Worm (Caenorhabditis elegans) whole organism, L1 larva: Measurements from ENCODE around the gene end-1.

Experiments
- C16A3.4 ChIP-seq: fragments of 150-350 bp; optimal IDR thresholded peaks from 2 replicates; lab custom pipeline; 2014; ENCODE audit warnings: missing biosample characterization, missing genetic modification characterization
- ama-1 ChIP-seq: fragments of 150-350 bp; optimal IDR thresholded peaks from 2 replicates; lab custom pipeline; 2014
- ceh-82 ChIP-seq, 3 experiments: fragments of 150-350 bp in 1 of 3; sonication (generic microtip) in 2 of 3; optimal IDR thresholded peaks; 2 replicates each; lab custom pipeline; 2014 to 2017; ENCODE audit warnings: missing biosample characterization in 3 of 3, missing genetic modification characterization in 3 of 3
- ces-1 ChIP-seq: fragments of 150-350 bp; optimal IDR thresholded peaks from 2 replicates; lab custom pipeline; 2014; ENCODE audit warnings: missing biosample characterization, missing genetic modification reagents, missing genetic modification characterization
- fkh-4 ChIP-seq: sonication (generic microtip); optimal IDR thresholded peaks from 2 replicates; lab custom pipeline; 2016; ENCODE audit warnings: missing compliant biosample characterization, missing genetic modification characterization, borderline replicate concordance
- lin-13 ChIP-seq: fragments of 150-350 bp; optimal IDR thresholded peaks from 2 replicates; lab custom pipeline; 2014; ENCODE audit warnings: missing biosample characterization, missing genetic modification reagents, missing genetic modification characterization
- lsy-2 ChIP-seq, 2 experiments: fragments of 150-350 bp; optimal IDR thresholded peaks; 2 replicates each; lab custom pipeline; 2014; ENCODE audit warnings: missing biosample characterization in 2 of 2, missing genetic modification characterization in 2 of 2
- mdl-1 ChIP-seq, 2 experiments: fragments of 150-350 bp; optimal IDR thresholded peaks; 2 replicates each; lab custom pipeline; 2014 to 2017; ENCODE audit warnings: missing biosample characterization in 2 of 2, missing genetic modification characterization in 2 of 2, inconsistent platforms in 1 of 2
- nhr-12 ChIP-seq: sonication (generic microtip); optimal IDR thresholded peaks from 2 replicates; lab custom pipeline; 2017; ENCODE audit warnings: missing biosample characterization, missing genetic modification characterization
- rnt-1 ChIP-seq: sonication (generic microtip); optimal IDR thresholded peaks from 2 replicates; lab custom pipeline; 2016; ENCODE audit warnings: mild to moderate bottlenecking, missing genetic modification characterization, moderate library complexity, missing compliant biosample characterization
- tbx-2 ChIP-seq: sonication (generic microtip); optimal IDR thresholded peaks from 2 replicates; lab custom pipeline; 2016; ENCODE audit warnings: missing genetic modification characterization, missing compliant biosample characterization

ce11 chrV:14005812-14006211 is 20.9 kb downstream of the end-1 start, which contains the start of gene ric-7:
- TF ChIP-seq tbx-2 (tag; lab: Kevin White, UChicago) = no peak
- no peak for TF ChIP-seq ama-1 (lab: Kevin White, UChicago)
- no peak for TF ChIP-seq C16A3.4 (tag; lab: Kevin White, UChicago)
- no peak for TF ChIP-seq fkh-4 (tag; lab: Kevin White, UChicago)
- TF ChIP-seq rnt-1 (tag; lab: Kevin White, UChicago) = no peak
- TF ChIP-seq mdl-1 (tag; optimal IDR thresholded peaks at IDR 0.05; lab: Kevin White, UChicago) = no peak
- no peak for TF ChIP-seq ceh-82 (tag; optimal IDR thresholded peaks at IDR 0.05; lab: Kevin White, UChicago)
- no peak for TF ChIP-seq lsy-2 (tag; optimal IDR thresholded peaks at IDR 0.05; lab: Kevin White, UChicago)
- TF ChIP-seq ces-1 (GFP tag; lab: Kevin White, UChicago) = no peak
- no peak for TF ChIP-seq nhr-12 (tag; lab: Kevin White, UChicago)
- TF ChIP-seq lin-13 (GFP tag; lab: Kevin White, UChicago) = no peak
